Worm (Caenorhabditis elegans): ENCODE data around the gene txdc-9.

The txdc-9 gene

DNA sequence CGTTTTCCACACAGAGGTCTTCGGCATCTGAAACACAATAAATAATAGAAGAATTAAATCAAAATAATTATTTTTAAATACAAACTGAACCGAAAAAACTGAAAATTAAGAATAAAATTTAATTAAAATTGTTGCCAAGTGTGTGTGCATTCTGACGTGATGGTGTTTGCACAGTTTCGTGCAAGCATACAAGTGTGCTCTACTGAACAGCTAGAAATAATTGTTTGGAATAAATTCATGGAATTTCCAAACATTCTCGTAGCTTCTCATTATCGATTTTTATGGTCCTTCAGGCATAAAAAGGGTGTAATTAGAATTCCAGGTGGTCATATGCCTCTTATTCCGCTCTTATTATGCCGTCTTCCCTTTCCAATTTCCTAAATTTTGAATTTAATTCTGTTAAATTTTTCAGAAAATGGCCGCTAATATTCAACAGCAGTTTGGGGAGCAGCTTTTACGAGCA is at the start of gene txdc-9, which contains the start of gene mrps-17 (continued):
- no peak for TF ChIP-seq F39B2.1 (GFP tag; IDR thresholded peaks at IDR 0.05)
- no peak for TF ChIP-seq hrde-1 (tag; optimal IDR thresholded peaks at IDR 0.05; ENCODE audit: borderline replicate concordance)
- no peak for TF ChIP-seq die-1 (tag; optimal IDR thresholded peaks at IDR 0.05)
- TF ChIP-seq madf-6 (GFP tag; IDR thresholded peaks at IDR 0.05): peak; percentile 16; the same call in 1 of the 2 replicates
- TF ChIP-seq hlh-12 (tag; optimal IDR thresholded peaks at IDR 0.05): no peak
- TF ChIP-seq ceh-40 (GFP tag; IDR thresholded peaks at IDR 0.05): no peak
- TF ChIP-seq cebp-2 (GFP tag; IDR thresholded peaks at IDR 0.05): no peak
- no peak for TF ChIP-seq lsy-27 (tag; optimal IDR thresholded peaks at IDR 0.05; ENCODE audit: borderline replicate concordance, insufficient read depth)
- TF ChIP-seq madf-8 (GFP tag; conservative IDR thresholded peaks at IDR 0.05): no peak
- TF ChIP-seq B0035.1 (tag; optimal IDR thresholded peaks at IDR 0.05): no peak
- TF ChIP-seq Y79H2A.3 (GFP tag; conservative IDR thresholded peaks at IDR 0.05): no peak
- TF ChIP-seq nhr-179 (tag; optimal IDR thresholded peaks at IDR 0.05): no peak
- no peak for TF ChIP-seq ztf-3 (GFP tag; optimal IDR thresholded peaks at IDR 0.05)
- no peak for TF ChIP-seq nfya-2 (GFP tag; IDR thresholded peaks at IDR 0.05)
- no peak for TF ChIP-seq ets-4 (GFP tag; optimal IDR thresholded peaks at IDR 0.05)
- peak; percentile 55 for TF ChIP-seq ztf-18 (tag; optimal IDR thresholded peaks at IDR 0.05)
- no peak for TF ChIP-seq Y53G8AR.9 (GFP tag; conservative IDR thresholded peaks at IDR 0.05)
- TF ChIP-seq egl-18 (GFP tag; IDR thresholded peaks at IDR 0.05): no peak
- TF ChIP-seq ceh-79 (tag; optimal IDR thresholded peaks at IDR 0.05): no peak
- no peak for TF ChIP-seq T07F8.4 (tag; optimal IDR thresholded peaks at IDR 0.05)
- TF ChIP-seq Y56A3A.18 (GFP tag; IDR thresholded peaks at IDR 0.05): no peak
- TF ChIP-seq ztf-25 (GFP tag; IDR thresholded peaks at IDR 0.05): no peak
- peak; percentile 5 for TF ChIP-seq ZK185.1 (tag; optimal IDR thresholded peaks at IDR 0.05; ENCODE audit: poor library complexity, severe bottlenecking)
- TF ChIP-seq lin-26 (GFP tag; IDR thresholded peaks at IDR 0.05): no peak
- TF ChIP-seq attf-3 (GFP tag; conservative IDR thresholded peaks at IDR 0.05): no peak
- TF ChIP-seq attf-5 (GFP tag; optimal IDR thresholded peaks at IDR 0.05): peak; percentile 71
- TF ChIP-seq dox-1 (GFP tag; IDR thresholded peaks at IDR 0.05): peak; percentile 40; the same call in 1 of the 2 replicates
- TF ChIP-seq tlf-1 (GFP tag; optimal IDR thresholded peaks at IDR 0.05): no peak
- no peak for TF ChIP-seq hmg-20 (GFP tag; IDR thresholded peaks at IDR 0.05)

ce11 chrIII:6382987-6383602 is 48.9 kb upstream of the txdc-9 start, which contains the start of gene let-716:
Gene let-716, plus strand, starts transcription at chrIII:6383552.
- TF ChIP-seq lin-35 (GFP tag; optimal IDR thresholded peaks at IDR 0.05): peak in 1 of 3 experiments; percentile 39
- TF ChIP-seq sdz-38 (tag; optimal IDR thresholded peaks at IDR 0.05): no peak
- peak; percentile 1 for TF ChIP-seq ztf-18 (tag; optimal IDR thresholded peaks at IDR 0.05)
- peak; percentile 87 for TF ChIP-seq lsl-1 (GFP tag; optimal IDR thresholded peaks at IDR 0.05)
- TF ChIP-seq F33H1.4 (GFP tag; IDR thresholded peaks at IDR 0.05): peak; percentile 64
- TF ChIP-seq xnd-1 (tag; optimal IDR thresholded peaks at IDR 0.05): peak; percentile 14
- no peak for TF ChIP-seq nfya-1 (tag; optimal IDR thresholded peaks at IDR 0.05; ENCODE audit: borderline replicate concordance, insufficient read depth)
- no peak for TF ChIP-seq attf-5 (GFP tag; optimal IDR thresholded peaks at IDR 0.05)
- TF ChIP-seq unc-62 (GFP tag; optimal IDR thresholded peaks at IDR 0.05): no peak
- peak; percentile 20 for TF ChIP-seq F23B12.7 (tag; optimal IDR thresholded peaks at IDR 0.05; ENCODE audit: insufficient read depth)
- TF ChIP-seq aptf-2 (GFP tag; conservative IDR thresholded peaks at IDR 0.05): no peak
- TF ChIP-seq F49E8.2 (tag; optimal IDR thresholded peaks at IDR 0.05; ENCODE audit: insufficient read depth): peak; percentile 59
- TF ChIP-seq ccch-3 (GFP tag; optimal IDR thresholded peaks at IDR 0.05): no peak
- peak; percentile 30; the same call in 1 of the 2 replicates for TF ChIP-seq madf-6 (GFP tag; IDR thresholded peaks at IDR 0.05)
- TF ChIP-seq ama-1 (optimal IDR thresholded peaks at IDR 0.05): no peak
- TF ChIP-seq ama-1 (GFP tag; optimal IDR thresholded peaks at IDR 0.05): peak in 1 of 2 experiments; percentile 2
- peak; percentile 42 for TF ChIP-seq him-1 (tag; optimal IDR thresholded peaks at IDR 0.05)
